Worm (Caenorhabditis elegans) whole organism, midembryonic: ENCODE measurements around the gene C07G2.5.

ENCODE experiments used
- cog-1 ChIP-seq: sonication (generic microtip); optimal IDR thresholded peaks from 2 replicates; lab custom pipeline; 2016; ENCODE audit warnings: missing genetic modification characterization, missing compliant biosample characterization
- flt-1 ChIP-seq: fragments of 200-800 bp; sonication (Bioruptor generic); IDR thresholded peaks from 2 replicates; pipeline ENCODE4 v1.3.6; 2022; ENCODE audit warnings: missing genetic modification characterization, missing compliant biosample characterization
- ref-1 ChIP-seq: fragments of 200-800 bp; sonication (Bioruptor generic); conservative IDR thresholded peaks from 2 replicates; pipeline ENCODE4 v1.3.6; 2022; ENCODE audit warnings: missing genetic modification reagents, missing genetic modification characterization, missing compliant biosample characterization
- tab-1 ChIP-seq: fragments of 200-800 bp; sonication (Bioruptor generic); IDR thresholded peaks from 2 replicates; pipeline ENCODE4 v1.3.6; 2022; ENCODE audit warnings: missing genetic modification characterization, missing compliant biosample characterization
- ztf-29 ChIP-seq: fragments of 200-800 bp; sonication (Bioruptor generic); IDR thresholded peaks from 2 replicates; pipeline ENCODE4 v1.3.6; 2022; ENCODE audit warnings: missing genetic modification reagents, missing genetic modification characterization, missing compliant biosample characterization

- TF ChIP-seq tab-1 (GFP tag; lab: Robert Waterston, UW): no peak
- no peak for TF ChIP-seq ref-1 (GFP tag; lab: Robert Waterston, UW)
- no peak for TF ChIP-seq flt-1 (GFP tag; lab: Robert Waterston, UW)
- no peak for TF ChIP-seq cog-1
- no peak for TF ChIP-seq ztf-29 (GFP tag; lab: Robert Waterston, UW)
Measured at ce11 chrIII:4461337-4461736, 37.5 kb downstream of the C07G2.5 start.
